Worm (Caenorhabditis elegans): ENCODE data around the gene C53B4.2.

C53B4.2 gene

ce11 chrIV:8927093-8927492, 38.9 kb upstream of the C53B4.2 start (continued):
- TF ChIP-seq hlh-26 (GFP tag; conservative IDR thresholded peaks at IDR 0.05) (no peak), Y67H2A.10 (GFP tag; conservative IDR thresholded peaks at IDR 0.05) (0 out of 2 replicates have a peak, but pooled peaks have one; percentile 51), let-526 (GFP tag; IDR thresholded peaks at IDR 0.05) (peak; percentile 50; the same call in 1 of the 2 replicates), lsy-27 (tag; optimal IDR thresholded peaks at IDR 0.05; ENCODE audit: borderline replicate concordance, insufficient read depth) (peak; percentile 75), sdz-38 (tag; optimal IDR thresholded peaks at IDR 0.05) (no peak), hmg-20 (GFP tag; IDR thresholded peaks at IDR 0.05) (peak; percentile 70), chd-7 (tag; optimal IDR thresholded peaks at IDR 0.05) (peak; percentile 94), rpc-1 (optimal IDR thresholded peaks at IDR 0.05) (peak; percentile 94), rpc-1 (tag; optimal IDR thresholded peaks at IDR 0.05) (peak; percentile 91), madf-10 (tag; optimal IDR thresholded peaks at IDR 0.05) (peak; percentile 89), pha-4 (tag; optimal IDR thresholded peaks at IDR 0.05) (no peak), nfya-2 (GFP tag; IDR thresholded peaks at IDR 0.05) (no peak), ceh-27 (GFP tag; optimal IDR thresholded peaks at IDR 0.05) (peak; percentile 84), dpff-1 (tag; optimal IDR thresholded peaks at IDR 0.05) (peak; percentile 85), zim-3 (tag; optimal IDR thresholded peaks at IDR 0.05) (peak; percentile 95), F57A8.1 (GFP tag; optimal IDR thresholded peaks at IDR 0.05) (peak; percentile 70), Y56A3A.18 (GFP tag; IDR thresholded peaks at IDR 0.05) (peak; percentile 85), B0035.1 (tag; optimal IDR thresholded peaks at IDR 0.05) (peak; percentile 82), madf-3 (GFP tag; IDR thresholded peaks at IDR 0.05) (peak; percentile 84), snpc-1.1 (tag; optimal IDR thresholded peaks at IDR 0.05; ENCODE audit: insufficient read depth) (peak; percentile 56), ztf-18 (tag; optimal IDR thresholded peaks at IDR 0.05) (peak; percentile 89), repo-1 (tag; optimal IDR thresholded peaks at IDR 0.05) (peak; percentile 94), Y53F4B.3 (GFP tag; IDR thresholded peaks at IDR 0.05) (0 out of 2 replicates have a peak, but pooled peaks have one; percentile 15), snpc-4 (GFP tag; optimal IDR thresholded peaks at IDR 0.05) (peak; percentile 65), snpc-4 (tag; optimal IDR thresholded peaks at IDR 0.05) (peak; percentile 31 to 84 (median 81)), F39B2.1 (GFP tag; IDR thresholded peaks at IDR 0.05) (no peak), akir-1 (GFP tag; optimal IDR thresholded peaks at IDR 0.05) (peak; percentile 32), aptf-2 (GFP tag; conservative IDR thresholded peaks at IDR 0.05) (no peak), F10E7.11 (tag; optimal IDR thresholded peaks at IDR 0.05) (peak; percentile 92), ceh-100 (GFP tag; IDR thresholded peaks at IDR 0.05) (peak; percentile 74), Y79H2A.3 (GFP tag; conservative IDR thresholded peaks at IDR 0.05) (peak; percentile 29; the same call in 1 of the 2 replicates), B0261.1 (tag; optimal IDR thresholded peaks at IDR 0.05) (peak; percentile 98), bed-2 (GFP tag; IDR thresholded peaks at IDR 0.05) (no peak), dox-1 (GFP tag; IDR thresholded peaks at IDR 0.05) (peak; percentile 91), cebp-1 (GFP tag; IDR thresholded peaks at IDR 0.05) (peak; percentile 27; the same call in 1 of the 2 replicates), cebp-1 (tag; optimal IDR thresholded peaks at IDR 0.05) (peak; percentile 86)

- TF ChIP-seq lsy-27 (tag; optimal IDR thresholded peaks at IDR 0.05; ENCODE audit: borderline replicate concordance, insufficient read depth) (no peak), F23B12.7 (tag; optimal IDR thresholded peaks at IDR 0.05; ENCODE audit: insufficient read depth) (no peak), gei-17 (GFP tag; optimal IDR thresholded peaks at IDR 0.05) (no peak), attf-3 (GFP tag; conservative IDR thresholded peaks at IDR 0.05) (no peak), lin-35 (GFP tag; optimal IDR thresholded peaks at IDR 0.05) (no peak), die-1 (tag; optimal IDR thresholded peaks at IDR 0.05) (no peak), F52B5.7 (tag; optimal IDR thresholded peaks at IDR 0.05) (no peak), B0336.3 (GFP tag; IDR thresholded peaks at IDR 0.05) (no peak), ztf-26 (tag; optimal IDR thresholded peaks at IDR 0.05) (no peak), ama-1 (optimal IDR thresholded peaks at IDR 0.05) (no peak), ama-1 (GFP tag; optimal IDR thresholded peaks at IDR 0.05) (no peak)
Observed at ce11 chrIV:8929942-8930492, 36.0 kb upstream of the C53B4.2 start, which contains the start of the genes D1046.18 and slc-25A26. Gene D1046.18 (plus strand): TSS chrIV:8930242. Gene slc-25A26 (plus strand): TSS chrIV:8930442.

Data from whole organism, young adult.